Worm (Caenorhabditis elegans) whole organism, L3 larva: ENCODE measurements around the gene clc-23.

ENCODE experiments used
- ZK546.5 ChIP-seq: sonication (generic microtip); optimal IDR thresholded peaks from 2 replicates; lab custom pipeline; 2017; ENCODE audit warnings: missing biosample characterization, missing genetic modification characterization
- fos-1 ChIP-seq: fragments of 150-350 bp; optimal IDR thresholded peaks from 2 replicates; lab custom pipeline; 2014; ENCODE audit warnings: missing biosample characterization, missing genetic modification characterization
- jun-1 ChIP-seq: fragments of 150-350 bp; optimal IDR thresholded peaks from 2 replicates; lab custom pipeline; 2014; ENCODE audit warnings: missing biosample characterization, missing genetic modification reagents, missing genetic modification characterization
- nhr-12 ChIP-seq: fragments of 150-350 bp; optimal IDR thresholded peaks from 2 replicates; lab custom pipeline; 2014; ENCODE audit warnings: missing biosample characterization, missing genetic modification characterization
- nhr-23 ChIP-seq: fragments of 150-350 bp; optimal IDR thresholded peaks from 2 replicates; lab custom pipeline; 2014; ENCODE audit warnings: missing biosample characterization, missing genetic modification reagents, missing genetic modification characterization
- pqm-1 ChIP-seq: fragments of 150-350 bp; optimal IDR thresholded peaks from 2 replicates; lab custom pipeline; 2017; ENCODE audit warnings: missing biosample characterization, missing genetic modification characterization, inconsistent platforms
- sea-2 ChIP-seq: fragments of 150-350 bp; sonication (generic microtip); optimal IDR thresholded peaks from 4 replicates; lab custom pipeline; 2014; ENCODE audit warnings: missing biosample characterization, missing genetic modification reagents, missing genetic modification characterization
- zag-1 ChIP-seq: fragments of 150-350 bp; optimal IDR thresholded peaks from 2 replicates; lab custom pipeline; 2014; ENCODE audit warnings: missing biosample characterization, missing genetic modification characterization

ce11 chrIII:991581-991980, 29.2 kb upstream of the clc-23 start, which contains the start of gene trp-2:
- TF ChIP-seq jun-1 (tag; lab: Kevin White, UChicago) (no peak), zag-1 (tag; lab: Kevin White, UChicago) (no peak), sea-2 (no peak), fos-1 (tag; lab: Kevin White, UChicago) (no peak), nhr-23 (tag; lab: Kevin White, UChicago) (no peak), nhr-12 (tag; lab: Kevin White, UChicago) (no peak), pqm-1 (tag; lab: Kevin White, UChicago) (no peak), ZK546.5 (no peak)
